Fruit fly (Drosophila melanogaster): ENCODE measurements around the gene CG13857.
A peak's percentile ranks its signal among the peaks of the same experiment; 100 is the strongest.

CG13857 gene

dm6 chr3R:22358810-22359209 is 35.1 kb downstream of the CG13857 start (continued):
- TF ChIP-seq Kr (GFP tag; optimal IDR thresholded peaks at IDR 0.05): peak; percentile 39
- no peak for TF ChIP-seq Hey (tag; optimal IDR thresholded peaks at IDR 0.05)
- TF ChIP-seq fd3F (GFP tag; optimal IDR thresholded peaks at IDR 0.05): peak; percentile 2
- no peak for TF ChIP-seq CG6654 (GFP tag; optimal IDR thresholded peaks at IDR 0.05)
- TF ChIP-seq toy (GFP tag; IDR thresholded peaks at IDR 0.05): no peak
- peak; percentile 38 for TF ChIP-seq onecut (GFP tag; IDR thresholded peaks at IDR 0.05)
- TF ChIP-seq CG12219 (GFP tag; optimal IDR thresholded peaks at IDR 0.05): peak; percentile 44
- TF ChIP-seq lov (optimal IDR thresholded peaks at IDR 0.05): no peak
- TF ChIP-seq lov (GFP tag; IDR thresholded peaks at IDR 0.05): peak; percentile 74; the same call in 1 of the 3 replicates
- peak; percentile 60; the same call in 1 of the 3 replicates for TF ChIP-seq Optix (GFP tag; IDR thresholded peaks at IDR 0.05)
- TF ChIP-seq cato (GFP tag; optimal IDR thresholded peaks at IDR 0.05; ENCODE audit: borderline replicate concordance): peak; percentile 64
- TF ChIP-seq ci (GFP tag; IDR thresholded peaks at IDR 0.05): peak; percentile 82
- TF ChIP-seq CG12155 (GFP tag; optimal IDR thresholded peaks at IDR 0.05): peak; percentile 36
- TF ChIP-seq dmrt11E (tag; optimal IDR thresholded peaks at IDR 0.05): peak; percentile 88
- TF ChIP-seq CG2678 (tag; optimal IDR thresholded peaks at IDR 0.05): peak; percentile 81
- TF ChIP-seq CG14860 (GFP tag; IDR thresholded peaks at IDR 0.05; ENCODE audit: partially characterized antibody): no peak
- no peak for TF ChIP-seq hkb (optimal IDR thresholded peaks at IDR 0.05)
- TF ChIP-seq hkb (GFP tag; IDR thresholded peaks at IDR 0.05): peak; percentile 74
- TF ChIP-seq pfk (GFP tag; optimal IDR thresholded peaks at IDR 0.05): no peak
- TF ChIP-seq CG12236 (GFP tag; optimal IDR thresholded peaks at IDR 0.05): peak; percentile 66
- TF ChIP-seq CG3726 (GFP tag; IDR thresholded peaks at IDR 0.05): 0 out of 3 replicates have a peak, but pooled peaks have one; percentile 50
- peak; percentile 36 for TF ChIP-seq Bteb2 (GFP tag; optimal IDR thresholded peaks at IDR 0.05)
- peak; percentile 62; the same call in 1 of the 3 replicates for TF ChIP-seq CG34422 (GFP tag; IDR thresholded peaks at IDR 0.05)
- TF ChIP-seq CG5180 (GFP tag; optimal IDR thresholded peaks at IDR 0.05): peak; percentile 22
- peak; percentile 35; the same call in 1 of the 2 replicates for TF ChIP-seq ssp (GFP tag; IDR thresholded peaks at IDR 0.05)
- peak; percentile 23 for TF ChIP-seq jing (GFP tag; optimal IDR thresholded peaks at IDR 0.05)
- peak; percentile 57 for TF ChIP-seq CG14667 (GFP tag; IDR thresholded peaks at IDR 0.05)
- TF ChIP-seq Atf3 (GFP tag; optimal IDR thresholded peaks at IDR 0.05): peak; percentile 33
- peak; percentile 74 for TF ChIP-seq Fer3 (tag; optimal IDR thresholded peaks at IDR 0.05)
- TF ChIP-seq Lpt (GFP tag; optimal IDR thresholded peaks at IDR 0.05): no peak
- no peak; the same call in 1 of the 2 replicates for TF ChIP-seq Taf1 (GFP tag; IDR thresholded peaks at IDR 0.05)
- peak; percentile 32 for TF ChIP-seq CG15514 (GFP tag; optimal IDR thresholded peaks at IDR 0.05)
- peak; percentile 92 for TF ChIP-seq Asciz (GFP tag; optimal IDR thresholded peaks at IDR 0.05)
- TF ChIP-seq CG8924 (tag; optimal IDR thresholded peaks at IDR 0.05): peak; percentile 72
- TF ChIP-seq fu2 (GFP tag; optimal IDR thresholded peaks at IDR 0.05): no peak
- TF ChIP-seq bsh (GFP tag; optimal IDR thresholded peaks at IDR 0.05): peak; percentile 46 to 94
- TF ChIP-seq bowl (GFP tag; IDR thresholded peaks at IDR 0.05): peak; percentile 49; the same call in 1 of the 2 replicates
- no peak for TF ChIP-seq Oaz (GFP tag; IDR thresholded peaks at IDR 0.05)
- TF ChIP-seq CG17829 (tag; optimal IDR thresholded peaks at IDR 0.05): peak; percentile 78
- peak; percentile 80 for TF ChIP-seq zfh1 (GFP tag; IDR thresholded peaks at IDR 0.05)
- peak; percentile 58; the same call in 1 of the 3 replicates for TF ChIP-seq so (GFP tag; IDR thresholded peaks at IDR 0.05)
- TF ChIP-seq repo (GFP tag; optimal IDR thresholded peaks at IDR 0.05): no peak
- no peak for TF ChIP-seq pb (GFP tag; optimal IDR thresholded peaks at IDR 0.05)
- TF ChIP-seq dan (GFP tag; IDR thresholded peaks at IDR 0.05): no peak
- peak; percentile 53; the same call in 1 of the 2 replicates for TF ChIP-seq Nf-YA (GFP tag; IDR thresholded peaks at IDR 0.05)
- TF ChIP-seq Deaf1 (tag; optimal IDR thresholded peaks at IDR 0.05): peak; percentile 17
- TF ChIP-seq bab2 (GFP tag; optimal IDR thresholded peaks at IDR 0.05): peak; percentile 70
- peak; percentile 54; the same call in 1 of the 2 replicates for TF ChIP-seq seq (GFP tag; IDR thresholded peaks at IDR 0.05)
- TF ChIP-seq croc (GFP tag; conservative IDR thresholded peaks at IDR 0.05): peak; percentile 48
- peak; percentile 27 for TF ChIP-seq CG13624 (GFP tag; optimal IDR thresholded peaks at IDR 0.05)
- peak; percentile 82 for TF ChIP-seq CG2875 (GFP tag; optimal IDR thresholded peaks at IDR 0.05)
